Worm (Caenorhabditis elegans) whole organism, midembryonic: ENCODE results near the gene ins-34.

Experiments
- T22C8.4 ChIP-seq: fragments of 200-800 bp; sonication (Bioruptor generic); IDR thresholded peaks from 2 replicates; pipeline ENCODE4 v1.3.6; 2022; ENCODE audit warnings: missing genetic modification characterization, missing compliant biosample characterization
- flt-1 ChIP-seq: fragments of 200-800 bp; sonication (Bioruptor generic); IDR thresholded peaks from 2 replicates; pipeline ENCODE4 v1.3.6; 2022; ENCODE audit warnings: missing genetic modification characterization, missing compliant biosample characterization
- klf-2 ChIP-seq: fragments of 200-800 bp; sonication (Bioruptor generic); conservative IDR thresholded peaks from 2 replicates; pipeline ENCODE4 v1.3.6; 2022; ENCODE audit warnings: missing genetic modification reagents, missing genetic modification characterization, missing compliant biosample characterization
- med-1 ChIP-seq: sonication (generic microtip); optimal IDR thresholded peaks from 2 replicates; lab custom pipeline; 2017; ENCODE audit warnings: missing genetic modification characterization, mild to moderate bottlenecking, missing compliant biosample characterization, antibody characterized with exemption, missing genetic modification reagents; ENCODE audit not compliant: insufficient read depth
- tab-1 ChIP-seq: fragments of 200-800 bp; sonication (Bioruptor generic); IDR thresholded peaks from 2 replicates; pipeline ENCODE4 v1.3.6; 2022; ENCODE audit warnings: missing genetic modification characterization, missing compliant biosample characterization
- ztf-23 ChIP-seq: fragments of 200-800 bp; sonication (Bioruptor generic); IDR thresholded peaks from 2 replicates; pipeline ENCODE4 v1.3.6; 2022; ENCODE audit warnings: missing genetic modification reagents, missing genetic modification characterization, missing compliant biosample characterization
- ztf-29 ChIP-seq: fragments of 200-800 bp; sonication (Bioruptor generic); IDR thresholded peaks from 2 replicates; pipeline ENCODE4 v1.3.6; 2022; ENCODE audit warnings: missing genetic modification reagents, missing genetic modification characterization, missing compliant biosample characterization

DNA sequence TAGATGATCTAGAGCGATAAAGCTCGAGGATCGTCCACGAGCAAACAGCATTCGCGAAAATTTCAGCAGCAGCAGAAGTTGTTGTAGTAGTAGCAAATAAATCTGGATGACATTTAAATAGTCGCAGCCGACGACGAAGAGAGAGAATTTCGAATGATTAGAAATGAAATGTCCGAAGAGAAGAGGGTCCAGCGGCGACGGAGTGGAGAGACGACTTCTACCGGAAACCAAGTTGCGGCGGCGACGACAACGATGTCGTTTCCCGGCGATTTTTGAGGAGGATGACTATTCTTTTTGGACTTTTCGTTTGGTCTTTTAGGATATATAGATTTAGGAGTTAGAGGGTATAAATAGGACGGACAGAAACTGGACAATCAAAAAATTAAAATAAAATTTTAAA is 40.0 kb upstream of the ins-34 start:
- TF ChIP-seq ztf-29 (GFP tag; lab: Robert Waterston, UW) (no peak), T22C8.4 (GFP tag; lab: Robert Waterston, UW) (no peak), med-1 (no peak), flt-1 (GFP tag; lab: Robert Waterston, UW) (no peak), ztf-23 (no peak), tab-1 (GFP tag; lab: Robert Waterston, UW) (no peak), klf-2 (GFP tag; lab: Robert Waterston, UW) (no peak)
